Worm (Caenorhabditis elegans): ENCODE measurements around the gene K08E7.4.

The K08E7.4 gene

ce11 chrIV:12573068-12573467, 2.1 kb upstream of the K08E7.4 start, which contains the start of gene K08E7.5:
Gene K08E7.5 (plus strand): TSS chrIV:12573368.
- TF ChIP-seq unc-62 (GFP tag; optimal IDR thresholded peaks at IDR 0.05) = no peak

- no peak for TF ChIP-seq unc-62 (GFP tag; optimal IDR thresholded peaks at IDR 0.05)
Observed at ce11 chrIV:12570546-12570945, 401 bp downstream of the K08E7.4 start.

- no peak for TF ChIP-seq unc-62 (GFP tag; optimal IDR thresholded peaks at IDR 0.05)
Observed at ce11 chrIV:12567176-12567892, 3.6 kb downstream of the K08E7.4 start, which contains the start of the genes hsb-1 and let-99. Gene hsb-1 (minus strand): TSS chrIV:12567226. Gene let-99 (plus strand): TSS chrIV:12567842.

ce11 chrIV:12565933-12566540, 4.9 kb downstream of the K08E7.4 start, which contains the start of gene eak-7:
Gene eak-7 (minus strand): TSS chrIV:12565983.
- no peak for TF ChIP-seq unc-62 (GFP tag; optimal IDR thresholded peaks at IDR 0.05)

ce11 chrIV:12560568-12560967, 10.4 kb downstream of the K08E7.4 start, which contains the start of gene snb-7:
Gene snb-7 (plus strand): TSS chrIV:12560868.
- TF ChIP-seq unc-62 (GFP tag; optimal IDR thresholded peaks at IDR 0.05) = no peak

- TF ChIP-seq unc-62 (GFP tag; optimal IDR thresholded peaks at IDR 0.05) = no peak
Observed at ce11 chrIV:12558925-12559450, 12.0 kb downstream of the K08E7.4 start, which contains the start of the genes ZK795.2 and ZK795.3. Gene ZK795.2 (minus strand): TSS chrIV:12558975. Gene ZK795.3 (plus strand): TSS chrIV:12559365.

- TF ChIP-seq unc-62 (GFP tag; optimal IDR thresholded peaks at IDR 0.05) = no peak
Observed at ce11 chrIV:12551944-12552343, 19.0 kb downstream of the K08E7.4 start.

- no peak for TF ChIP-seq unc-62 (GFP tag; optimal IDR thresholded peaks at IDR 0.05)
Observed at ce11 chrIV:12549014-12549413, 21.9 kb downstream of the K08E7.4 start.

ce11 chrIV:12547824-12548223, 23.1 kb downstream of the K08E7.4 start, which contains the start of gene ipmk-1:
Gene ipmk-1 (plus strand): TSS chrIV:12548124.
- TF ChIP-seq unc-62 (GFP tag; optimal IDR thresholded peaks at IDR 0.05) = no peak

- no peak for TF ChIP-seq unc-62 (GFP tag; optimal IDR thresholded peaks at IDR 0.05)
Observed at ce11 chrIV:12545902-12546301, 25.0 kb downstream of the K08E7.4 start.

- TF ChIP-seq unc-62 (GFP tag; optimal IDR thresholded peaks at IDR 0.05) = no peak
Observed at ce11 chrIV:12545393-12545792, 25.6 kb downstream of the K08E7.4 start.

- TF ChIP-seq unc-62 (GFP tag; optimal IDR thresholded peaks at IDR 0.05) = no peak
Observed at ce11 chrIV:12544624-12545023, 26.3 kb downstream of the K08E7.4 start.

- TF ChIP-seq unc-62 (GFP tag; optimal IDR thresholded peaks at IDR 0.05) = no peak
Observed at ce11 chrIV:12542011-12542410, 28.9 kb downstream of the K08E7.4 start, which contains the start of gene ham-1. Gene ham-1 (plus strand): TSS chrIV:12542183.

ce11 chrIV:12540242-12540641, 30.7 kb downstream of the K08E7.4 start:
- no peak for TF ChIP-seq unc-62 (GFP tag; optimal IDR thresholded peaks at IDR 0.05)

- no peak for TF ChIP-seq unc-62 (GFP tag; optimal IDR thresholded peaks at IDR 0.05)
Observed at ce11 chrIV:12537694-12538093, 33.3 kb downstream of the K08E7.4 start.

- TF ChIP-seq unc-62 (GFP tag; optimal IDR thresholded peaks at IDR 0.05) = no peak
Observed at ce11 chrIV:12536358-12536757, 34.6 kb downstream of the K08E7.4 start.
